Worm (Caenorhabditis elegans) whole organism, young adult: ENCODE results near the gene F38A6.4.

Experiments
- attf-3 ChIP-seq: fragments of 200-800 bp; sonication (Bioruptor generic); conservative IDR thresholded peaks from 2 replicates; pipeline ENCODE4 v1.3.6; 2022; ENCODE audit warnings: missing genetic modification reagents, missing genetic modification characterization, missing compliant biosample characterization
- hrde-1 ChIP-seq: sonication (generic microtip); optimal IDR thresholded peaks from 2 replicates; lab custom pipeline; 2016; ENCODE audit warnings: missing genetic modification characterization, mild to moderate bottlenecking, missing compliant biosample characterization, moderate library complexity, missing genotype, missing genetic modification reagents, borderline replicate concordance
- ztf-18 ChIP-seq: sonication (generic microtip); optimal IDR thresholded peaks from 2 replicates; lab custom pipeline; 2016; ENCODE audit warnings: missing genotype, mild to moderate bottlenecking, missing genetic modification characterization, missing compliant biosample characterization

DNA sequence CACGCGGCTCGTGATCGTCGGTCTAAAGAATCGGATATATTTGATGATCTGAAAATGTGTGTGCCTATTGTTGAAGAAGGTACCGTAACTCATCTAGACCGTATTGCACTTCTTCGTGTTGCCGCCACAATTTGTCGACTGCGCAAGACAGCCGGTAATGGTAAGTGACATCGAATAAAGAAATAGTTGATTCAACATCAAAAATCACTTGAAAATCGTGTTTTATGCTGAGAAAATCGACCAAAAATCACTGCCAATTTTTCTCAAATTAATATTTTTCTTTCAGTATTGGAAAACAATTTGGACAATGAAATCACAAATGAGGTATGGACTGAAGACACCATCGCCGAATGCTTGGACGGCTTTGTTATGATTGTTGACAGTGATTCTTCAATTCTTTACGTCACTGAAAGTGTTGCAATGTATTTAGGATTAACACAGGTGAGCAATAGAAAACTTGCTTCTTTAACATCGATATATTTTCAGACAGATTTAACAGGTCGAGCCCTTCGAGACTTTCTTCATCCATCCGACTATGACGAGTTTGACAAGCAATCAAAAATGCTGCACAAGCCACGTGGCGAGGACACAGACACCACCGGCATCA, 6.3 kb upstream of the F38A6.4 start:
- TF ChIP-seq ztf-18 (tag; lab: Kevin White, UChicago) (no peak), attf-3 (GFP tag; lab: Robert Waterston, UW) (no peak), hrde-1 (no peak)
